Worm (Caenorhabditis elegans) whole organism, L1 larva: ENCODE data around the gene M04G7.2.

Experiments used
- ceh-82 ChIP-seq, 3 experiments: fragments of 150-350 bp in 1 of 3; sonication (generic microtip) in 2 of 3; optimal IDR thresholded peaks; 2 replicates each; lab custom pipeline; 2014 to 2017; ENCODE audit warnings: missing biosample characterization in 3 of 3, missing genetic modification characterization in 3 of 3
- elt-3 ChIP-seq, 6 experiments: fragments of 150-350 bp in 1 of 6; sonication (generic microtip); optimal IDR thresholded peaks; 2 replicates each; lab custom pipeline; 2017 to 2018; ENCODE audit warnings: missing biosample characterization in 6 of 6, missing genetic modification characterization in 6 of 6, inconsistent platforms in 1 of 6
- grh-1 ChIP-seq: fragments of 200-800 bp; sonication (Bioruptor generic); IDR thresholded peaks from 2 replicates; pipeline ENCODE4 v1.3.6; 2022; ENCODE audit warnings: missing genetic modification reagents, missing genetic modification characterization, missing compliant biosample characterization
- lin-39 ChIP-seq: fragments of 150-350 bp; optimal IDR thresholded peaks from 2 replicates; lab custom pipeline; 2014; ENCODE audit warnings: missing biosample characterization, missing genetic modification reagents, missing genetic modification characterization
- mep-1 ChIP-seq: fragments of 150-350 bp; optimal IDR thresholded peaks from 2 replicates; lab custom pipeline; 2014; ENCODE audit warnings: missing biosample characterization, missing genetic modification characterization
- nhr-47 ChIP-seq: sonication (generic microtip); optimal IDR thresholded peaks from 2 replicates; lab custom pipeline; 2016; ENCODE audit warnings: mild to moderate bottlenecking, missing genetic modification characterization, moderate library complexity, missing compliant biosample characterization
- nhr-76 ChIP-seq: sonication (generic microtip); optimal IDR thresholded peaks from 2 replicates; lab custom pipeline; 2017; ENCODE audit warnings: missing biosample characterization, missing genetic modification characterization
- nhr-77 ChIP-seq: fragments of 150-350 bp; optimal IDR thresholded peaks from 2 replicates; lab custom pipeline; 2014; ENCODE audit warnings: missing biosample characterization, missing genetic modification characterization
- nhr-90 ChIP-seq: sonication (generic microtip); optimal IDR thresholded peaks from 2 replicates; lab custom pipeline; 2016; ENCODE audit warnings: mild to moderate bottlenecking, missing genetic modification characterization, missing compliant biosample characterization; ENCODE audit not compliant: poor library complexity
- skn-1 ChIP-seq: fragments of 150-350 bp; optimal IDR thresholded peaks from 2 replicates; lab custom pipeline; 2014; ENCODE audit warnings: missing biosample characterization, missing genetic modification characterization
- tbx-2 ChIP-seq: sonication (generic microtip); optimal IDR thresholded peaks from 2 replicates; lab custom pipeline; 2016; ENCODE audit warnings: missing genetic modification characterization, missing compliant biosample characterization
- unc-62 ChIP-seq: fragments of 150-350 bp; optimal IDR thresholded peaks from 2 replicates; lab custom pipeline; 2014; ENCODE audit warnings: missing biosample characterization, missing genetic modification reagents, missing genetic modification characterization
- ztf-11 ChIP-seq, 2 experiments: sonication (generic microtip); optimal IDR thresholded peaks; 2 replicates each; lab custom pipeline; 2016 to 2017; ENCODE audit warnings: missing genetic modification characterization in 2 of 2, missing biosample characterization in 1 of 2, missing compliant biosample characterization in 1 of 2

DNA sequence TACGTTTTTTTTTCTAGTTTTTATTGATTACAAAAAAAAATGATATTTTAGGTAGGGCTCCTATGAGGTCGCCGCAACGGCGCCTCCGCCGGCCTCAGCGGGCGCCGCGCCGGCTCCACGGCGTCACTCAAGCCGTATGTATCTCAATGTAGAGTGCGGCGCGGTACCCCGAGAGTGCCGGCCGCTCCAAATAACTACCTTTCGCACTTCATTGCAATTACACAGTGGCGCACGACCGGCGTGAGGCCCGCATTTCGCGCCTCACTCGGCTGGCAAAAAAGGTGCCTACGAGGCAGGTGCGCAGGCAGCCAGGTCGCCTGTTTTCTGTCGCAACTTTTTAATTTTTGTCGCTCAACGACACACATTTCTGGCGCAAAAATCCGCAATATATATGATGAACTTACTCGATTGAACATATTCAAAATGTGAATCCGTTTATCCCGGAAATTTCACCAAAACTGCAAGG is at the start of gene M04G7.2:
- no peak for TF ChIP-seq unc-62
- no peak for TF ChIP-seq nhr-76 (tag; lab: Kevin White, UChicago)
- TF ChIP-seq mep-1 (tag; lab: Kevin White, UChicago), result no peak
- TF ChIP-seq nhr-77 (tag; lab: Kevin White, UChicago), result no peak
- TF ChIP-seq nhr-90, result no peak
- TF ChIP-seq ceh-82 (tag; optimal IDR thresholded peaks at IDR 0.05; lab: Kevin White, UChicago), result no peak
- TF ChIP-seq grh-1, result no peak
- TF ChIP-seq tbx-2 (tag; lab: Kevin White, UChicago), result no peak
- TF ChIP-seq lin-39 (tag; lab: Kevin White, UChicago), result no peak
- no peak for TF ChIP-seq ztf-11 (tag; optimal IDR thresholded peaks at IDR 0.05; lab: Kevin White, UChicago)
- no peak for TF ChIP-seq nhr-47 (tag; lab: Kevin White, UChicago)
- TF ChIP-seq elt-3 (tag; optimal IDR thresholded peaks at IDR 0.05; lab: Kevin White, UChicago), result no peak
- TF ChIP-seq skn-1 (tag; lab: Kevin White, UChicago), result no peak
